3 fruit fly cellular contexts compared by ENCODE assay signal in the genomic region with DNA sequence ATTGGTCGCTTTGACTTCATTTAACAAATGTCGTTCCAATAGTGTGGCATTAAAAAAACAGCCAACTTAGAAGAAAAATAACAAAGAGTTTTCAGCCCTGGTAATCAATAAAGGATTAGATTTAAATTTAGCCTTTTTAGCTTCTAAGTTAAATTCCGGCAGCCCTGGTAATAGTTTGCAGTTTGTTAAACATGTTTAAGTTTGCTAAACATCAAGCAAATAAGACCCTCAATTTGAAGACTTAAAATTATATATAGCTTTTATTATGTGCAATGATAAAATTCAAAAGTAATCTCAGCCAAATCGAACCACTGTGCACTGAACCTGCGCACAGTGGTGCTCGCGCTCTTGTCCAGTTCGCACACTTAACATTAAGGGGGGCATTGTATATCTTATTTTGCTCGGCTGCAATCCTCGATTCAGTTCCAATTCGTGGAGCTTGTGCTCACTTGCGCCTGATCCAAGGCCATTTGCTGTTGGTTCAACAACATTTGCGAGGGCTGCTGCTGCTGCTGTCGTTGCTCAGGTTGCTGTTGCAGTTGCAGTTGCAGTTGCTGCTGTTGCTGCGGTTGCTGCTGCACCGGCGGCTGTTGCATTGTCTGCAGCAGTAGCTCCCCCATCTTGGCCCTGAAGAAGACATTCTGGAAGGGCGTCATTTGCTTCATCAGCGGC.
TF ChIP-seq lines count a peak whose summit lies in the region.

No protein-coding gene starts in this region.

TF ChIP-seq in whole organism, prepupa, 60 proteins besides CTCF, POLR2A, EP300 and RAD21 (continues in another document):
- TF ChIP-seq Sox15 (GFP tag; optimal IDR thresholded peaks at IDR 0.05; lab: Kevin White, UChicago): no peak
- TF ChIP-seq CG6276 (GFP tag; optimal IDR thresholded peaks at IDR 0.05; lab: Kevin White, UChicago): no peak
- no peak for TF ChIP-seq Blimp-1 (GFP tag; optimal IDR thresholded peaks at IDR 0.05; lab: Kevin White, UChicago)
- peak; percentile 21 for TF ChIP-seq net (GFP tag; optimal IDR thresholded peaks at IDR 0.05; lab: Kevin White, UChicago)
- peak; percentile 21 for TF ChIP-seq svp (GFP tag; lab: Kevin White, UChicago)
- TF ChIP-seq fkh (GFP tag; optimal IDR thresholded peaks at IDR 0.05; lab: Kevin White, UChicago): no peak
- no peak for TF ChIP-seq CG16779 (tag; optimal IDR thresholded peaks at IDR 0.05; lab: Kevin White, UChicago)
- TF ChIP-seq ss (GFP tag; optimal IDR thresholded peaks at IDR 0.05; lab: Kevin White, UChicago): peak in 1 of 2 experiments; percentile 23
- no peak for TF ChIP-seq fd85E (GFP tag; optimal IDR thresholded peaks at IDR 0.05; lab: Kevin White, UChicago)
- no peak for TF ChIP-seq CG8319 (GFP tag; optimal IDR thresholded peaks at IDR 0.05; lab: Kevin White, UChicago)
- TF ChIP-seq Lpt (GFP tag; optimal IDR thresholded peaks at IDR 0.05; lab: Kevin White, UChicago): no peak
- TF ChIP-seq Eip78C (GFP tag; lab: Kevin White, UChicago): peak; percentile 69
- TF ChIP-seq CG11762 (GFP tag; optimal IDR thresholded peaks at IDR 0.05; lab: Kevin White, UChicago; ENCODE audit: insufficient read depth): no peak
- TF ChIP-seq Ets96B (tag; optimal IDR thresholded peaks at IDR 0.05; lab: Kevin White, UChicago): peak; percentile 21
- TF ChIP-seq CG34406 (GFP tag; optimal IDR thresholded peaks at IDR 0.05; lab: Kevin White, UChicago): peak; percentile 9
- TF ChIP-seq Hr4 (GFP tag; optimal IDR thresholded peaks at IDR 0.05; lab: Kevin White, UChicago): no peak
- no peak for TF ChIP-seq dac (GFP tag; optimal IDR thresholded peaks at IDR 0.05; lab: Kevin White, UChicago)
- peak; percentile 15 for TF ChIP-seq topi (GFP tag; optimal IDR thresholded peaks at IDR 0.05; lab: Kevin White, UChicago)
- TF ChIP-seq Eip93F (GFP tag; optimal IDR thresholded peaks at IDR 0.05; lab: Kevin White, UChicago): no peak
- peak; percentile 36; the same call in 2 of the 3 replicates for TF ChIP-seq CG6163 (GFP tag; IDR thresholded peaks at IDR 0.05; lab: Robert Waterston, UW)
- TF ChIP-seq CG6808 (GFP tag; optimal IDR thresholded peaks at IDR 0.05; lab: Kevin White, UChicago): peak; percentile 26
- no peak for TF ChIP-seq lz (GFP tag; optimal IDR thresholded peaks at IDR 0.05; lab: Kevin White, UChicago)
- peak; percentile 17 for TF ChIP-seq dsx (GFP tag; optimal IDR thresholded peaks at IDR 0.05; lab: Kevin White, UChicago; ENCODE audit: poor library complexity, severe bottlenecking)
- TF ChIP-seq CG8632 (GFP tag; optimal IDR thresholded peaks at IDR 0.05; lab: Kevin White, UChicago): peak; percentile 46
- peak; percentile 16 for TF ChIP-seq OdsH (GFP tag; optimal IDR thresholded peaks at IDR 0.05; lab: Kevin White, UChicago)
- TF ChIP-seq CG6792 (GFP tag; optimal IDR thresholded peaks at IDR 0.05; lab: Kevin White, UChicago): peak; percentile 18
- TF ChIP-seq CG9139 (GFP tag; optimal IDR thresholded peaks at IDR 0.05; lab: Kevin White, UChicago): peak; percentile 20
- no peak for TF ChIP-seq Hr39 (GFP tag; optimal IDR thresholded peaks at IDR 0.05; lab: Kevin White, UChicago)

TF ChIP-seq in whole organism, pupa, 21 proteins besides CTCF, POLR2A, EP300 and RAD21:
- peak; percentile 33 for TF ChIP-seq CG15710 (tag; optimal IDR thresholded peaks at IDR 0.05; lab: Kevin White, UChicago)
- TF ChIP-seq CG17806 (tag; optimal IDR thresholded peaks at IDR 0.05; lab: Kevin White, UChicago): peak; percentile 44
- peak; percentile 34 for TF ChIP-seq CG13204 (GFP tag; optimal IDR thresholded peaks at IDR 0.05; lab: Kevin White, UChicago)
- TF ChIP-seq CG8159 (tag; optimal IDR thresholded peaks at IDR 0.05; lab: Kevin White, UChicago): peak; percentile 55
- TF ChIP-seq EcR (GFP tag; optimal IDR thresholded peaks at IDR 0.05; lab: Kevin White, UChicago): peak; percentile 79
- TF ChIP-seq Pif1A (GFP tag; optimal IDR thresholded peaks at IDR 0.05; lab: Kevin White, UChicago): peak; percentile 31
- peak; percentile 31 for TF ChIP-seq Pif1B (GFP tag; optimal IDR thresholded peaks at IDR 0.05; lab: Kevin White, UChicago)
- TF ChIP-seq CG14655 (GFP tag; optimal IDR thresholded peaks at IDR 0.05; lab: Kevin White, UChicago): peak; percentile 25
- TF ChIP-seq CG9948 (tag; optimal IDR thresholded peaks at IDR 0.05; lab: Kevin White, UChicago): no peak
- TF ChIP-seq rn (GFP tag; IDR thresholded peaks at IDR 0.05; lab: Robert Waterston, UW): no peak

TF ChIP-seq in whole organism, wandering third instar larva, 38 proteins besides CTCF, POLR2A, EP300 and RAD21:
- TF ChIP-seq brk (GFP tag; optimal IDR thresholded peaks at IDR 0.05; lab: Kevin White, UChicago) (peak; percentile 1), foxo (GFP tag; optimal IDR thresholded peaks at IDR 0.05; lab: Kevin White, UChicago) (peak in 1 of 2 experiments; percentile 13), dmrt93B (GFP tag; optimal IDR thresholded peaks at IDR 0.05; lab: Kevin White, UChicago) (no peak), Dfd (GFP tag; optimal IDR thresholded peaks at IDR 0.05; lab: Kevin White, UChicago) (peak; percentile 51), jim (GFP tag; optimal IDR thresholded peaks at IDR 0.05; lab: Kevin White, UChicago) (no peak), h (GFP tag; optimal IDR thresholded peaks at IDR 0.05; lab: Kevin White, UChicago) (no peak)
TF ChIP-seq in whole organism, wandering third instar larva: peak in this region for 3.
